Fruit fly (Drosophila melanogaster) whole organism, prepupa: Measurements from ENCODE around the gene Mst89B.
A peak's percentile ranks its signal among the peaks of the same experiment; 100 is the strongest.

ENCODE experiments used
- Blimp-1 ChIP-seq: fragments of 200-800 bp; sonication (Bioruptor generic); optimal IDR thresholded peaks from 3 replicates; lab custom pipeline; 2017; ENCODE audit warnings: missing biosample characterization, missing genetic modification characterization, mild to moderate bottlenecking, moderate library complexity, missing genetic modification reagents
- CG10631 ChIP-seq: fragments of 200-800 bp; sonication (Bioruptor generic); optimal IDR thresholded peaks from 2 replicates; lab custom pipeline; 2016; ENCODE audit warnings: missing biosample characterization, missing genetic modification characterization
- CG10669 ChIP-seq: fragments of 200-800 bp; sonication (Bioruptor generic); optimal IDR thresholded peaks from 3 replicates; lab custom pipeline; 2018; ENCODE audit warnings: missing biosample characterization, mild to moderate bottlenecking, missing genetic modification characterization, moderate library complexity
- CG11294 ChIP-seq: fragments of 200-800 bp; sonication (Bioruptor generic); IDR thresholded peaks from 2 replicates; pipeline ENCODE4 v1.3.6; 2022; ENCODE audit warnings: missing biosample characterization, missing genetic modification characterization
- CG15336 ChIP-seq: fragments of 200-800 bp; sonication (Bioruptor generic); IDR thresholded peaks from 2 replicates; pipeline ENCODE4 v1.3.6; 2022; ENCODE audit warnings: missing biosample characterization, missing genetic modification characterization
- CG1621 ChIP-seq: fragments of 200-800 bp; sonication (Bioruptor generic); optimal IDR thresholded peaks from 3 replicates; lab custom pipeline; 2018; ENCODE audit warnings: missing biosample characterization, mild to moderate bottlenecking, missing genetic modification characterization
- CG16779 ChIP-seq: fragments of 200-800 bp; sonication (Bioruptor generic); optimal IDR thresholded peaks from 3 replicates; lab custom pipeline; 2017; ENCODE audit warnings: missing biosample characterization, mild to moderate bottlenecking, missing genetic modification characterization
- CG3032 ChIP-seq: fragments of 200-800 bp; optimal IDR thresholded peaks from 2 replicates; lab custom pipeline; 2019; ENCODE audit warnings: missing biosample characterization, mild to moderate bottlenecking, missing genetic modification characterization, moderate library complexity
- CG32006 ChIP-seq: fragments of 200-800 bp; sonication (Bioruptor generic); optimal IDR thresholded peaks from 3 replicates; lab custom pipeline; 2017; ENCODE audit warnings: missing biosample characterization, mild to moderate bottlenecking, missing genetic modification characterization
- CG34406 ChIP-seq: fragments of 200-800 bp; sonication (Bioruptor generic); optimal IDR thresholded peaks from 3 replicates; lab custom pipeline; 2016; ENCODE audit warnings: missing biosample characterization, missing genetic modification characterization
- CG3919 ChIP-seq: fragments of 200-800 bp; sonication (Bioruptor generic); optimal IDR thresholded peaks from 3 replicates; lab custom pipeline; 2016; ENCODE audit warnings: missing biosample characterization, missing genetic modification characterization
- CG4318 ChIP-seq: fragments of 200-800 bp; sonication (Bioruptor generic); optimal IDR thresholded peaks from 3 replicates; lab custom pipeline; 2017; ENCODE audit warnings: missing biosample characterization, mild to moderate bottlenecking, missing genetic modification characterization
- CG6163 ChIP-seq: fragments of 200-800 bp; sonication (Bioruptor generic); IDR thresholded peaks from 3 replicates; pipeline ENCODE4 v1.3.6; 2022; ENCODE audit warnings: missing biosample characterization, missing genetic modification characterization
- CG6276 ChIP-seq: fragments of 200-800 bp; sonication (Bioruptor generic); optimal IDR thresholded peaks from 2 replicates; lab custom pipeline; 2017; ENCODE audit warnings: missing biosample characterization, mild to moderate bottlenecking, missing genetic modification characterization
- CG6792 ChIP-seq: fragments of 200-800 bp; sonication (Bioruptor generic); optimal IDR thresholded peaks from 3 replicates; lab custom pipeline; 2016; ENCODE audit warnings: missing biosample characterization, missing genetic modification characterization
- CG6808 ChIP-seq: fragments of 200-800 bp; sonication (Bioruptor generic); optimal IDR thresholded peaks from 3 replicates; lab custom pipeline; 2017; ENCODE audit warnings: missing biosample characterization, missing genetic modification characterization, mild to moderate bottlenecking, moderate library complexity, missing genetic modification reagents
- CG7368 ChIP-seq: fragments of 200-800 bp; sonication (Bioruptor generic); optimal IDR thresholded peaks from 3 replicates; lab custom pipeline; 2016; ENCODE audit warnings: missing biosample characterization, missing genetic modification characterization
- CG8119 ChIP-seq: fragments of 200-800 bp; sonication (Bioruptor generic); IDR thresholded peaks from 3 replicates; pipeline ENCODE4 v1.3.6; 2022; ENCODE audit warnings: missing biosample characterization, missing genetic modification characterization
- CG9139 ChIP-seq: fragments of 200-800 bp; sonication (Bioruptor generic); optimal IDR thresholded peaks from 3 replicates; lab custom pipeline; 2017; ENCODE audit warnings: missing biosample characterization, mild to moderate bottlenecking, missing genetic modification characterization
- Eip75B ChIP-seq: fragments of 200-800 bp; sonication (Bioruptor generic); optimal IDR thresholded peaks from 3 replicates; lab custom pipeline; 2016; ENCODE audit warnings: missing biosample characterization, missing genetic modification characterization
- Eip78C ChIP-seq: fragments of 200-800 bp; sonication (Bioruptor generic); peaks from one replicate; lab custom pipeline; 2016; ENCODE audit warnings: missing biosample characterization, missing genetic modification characterization
- Eip93F ChIP-seq: fragments of 200-800 bp; sonication (Bioruptor generic); optimal IDR thresholded peaks from 2 replicates; lab custom pipeline; 2016; ENCODE audit warnings: missing biosample characterization, mild to moderate bottlenecking, missing genetic modification characterization
- Ets21C ChIP-seq: fragments of 200-800 bp; sonication (Bioruptor generic); optimal IDR thresholded peaks from 3 replicates; lab custom pipeline; 2016; ENCODE audit warnings: missing biosample characterization, missing genetic modification characterization
- Gug ChIP-seq: fragments of 200-800 bp; sonication (Bioruptor generic); IDR thresholded peaks from 2 replicates; pipeline ENCODE4 v1.3.6; 2022; ENCODE audit warnings: missing biosample characterization, missing genetic modification characterization
- Hr38 ChIP-seq: sonication (Bioruptor generic); optimal IDR thresholded peaks from 2 replicates; lab custom pipeline; 2016; ENCODE audit warnings: missing biosample characterization, missing genetic modification characterization
- Hr39 ChIP-seq: fragments of 200-800 bp; sonication (Bioruptor generic); optimal IDR thresholded peaks from 2 replicates; lab custom pipeline; 2016; ENCODE audit warnings: missing biosample characterization, missing genetic modification characterization
- Hr4 ChIP-seq: fragments of 200-800 bp; sonication (Bioruptor generic); optimal IDR thresholded peaks from 3 replicates; lab custom pipeline; 2016; ENCODE audit warnings: missing biosample characterization, missing genetic modification characterization
- Lpt ChIP-seq: fragments of 200-800 bp; sonication (Bioruptor generic); optimal IDR thresholded peaks from 3 replicates; lab custom pipeline; 2016; ENCODE audit warnings: missing biosample characterization, missing genetic modification characterization
- Met ChIP-seq: fragments of 200-800 bp; sonication (Bioruptor generic); optimal IDR thresholded peaks from 3 replicates; lab custom pipeline; 2016; ENCODE audit warnings: missing biosample characterization, missing genetic modification characterization
- Sox14 ChIP-seq: fragments of 200-800 bp; sonication (Bioruptor generic); optimal IDR thresholded peaks from 3 replicates; lab custom pipeline; 2016; ENCODE audit warnings: missing biosample characterization, missing genetic modification characterization
- achi ChIP-seq: fragments of 200-800 bp; sonication (Bioruptor generic); optimal IDR thresholded peaks from 3 replicates; lab custom pipeline; 2016; ENCODE audit warnings: missing biosample characterization, missing genetic modification characterization
- acj6 ChIP-seq: fragments of 200-800 bp; sonication (Bioruptor generic); optimal IDR thresholded peaks from 3 replicates; lab custom pipeline; 2016; ENCODE audit warnings: missing biosample characterization, missing genetic modification characterization
- cyc ChIP-seq: fragments of 200-800 bp; sonication (Bioruptor generic); optimal IDR thresholded peaks from 3 replicates; lab custom pipeline; 2016; ENCODE audit warnings: missing biosample characterization, missing genetic modification characterization
- dac ChIP-seq: fragments of 200-800 bp; sonication (Bioruptor generic); optimal IDR thresholded peaks from 2 replicates; lab custom pipeline; 2017; ENCODE audit warnings: missing biosample characterization, mild to moderate bottlenecking, missing genetic modification characterization
- dsx ChIP-seq: fragments of 200-800 bp; optimal IDR thresholded peaks from 3 replicates; lab custom pipeline; 2019; ENCODE audit warnings: missing biosample characterization, mild to moderate bottlenecking, missing genetic modification characterization, moderate library complexity; ENCODE audit not compliant: poor library complexity, severe bottlenecking
- eg ChIP-seq: fragments of 200-800 bp; sonication (Bioruptor generic); IDR thresholded peaks from 3 replicates; pipeline ENCODE4 v1.3.6; 2022; ENCODE audit warnings: missing biosample characterization, missing genetic modification characterization
- esn ChIP-seq: fragments of 200-800 bp; sonication (Bioruptor generic); optimal IDR thresholded peaks from 2 replicates; lab custom pipeline; 2016; ENCODE audit warnings: missing biosample characterization, mild to moderate bottlenecking, missing genetic modification characterization, moderate library complexity
- fd59A ChIP-seq: fragments of 200-800 bp; sonication (Bioruptor generic); optimal IDR thresholded peaks from 2 replicates; lab custom pipeline; 2017; ENCODE audit warnings: missing biosample characterization, mild to moderate bottlenecking, missing genetic modification characterization, missing genetic modification reagents
- fd85E ChIP-seq: fragments of 200-800 bp; sonication (Bioruptor generic); optimal IDR thresholded peaks from 3 replicates; lab custom pipeline; 2016; ENCODE audit warnings: missing biosample characterization, missing genetic modification characterization
- lz ChIP-seq: fragments of 200-800 bp; sonication (Bioruptor generic); optimal IDR thresholded peaks from 3 replicates; lab custom pipeline; 2016; ENCODE audit warnings: missing biosample characterization, missing genetic modification characterization
- pdm3 ChIP-seq: fragments of 200-800 bp; sonication (Bioruptor generic); optimal IDR thresholded peaks from 3 replicates; lab custom pipeline; 2016; ENCODE audit warnings: missing biosample characterization, missing genetic modification characterization
- salr ChIP-seq, 2 experiments: fragments of 200-800 bp; sonication (Bioruptor generic); optimal IDR thresholded peaks; 3 replicates each; lab custom pipeline; 2016 to 2018; ENCODE audit warnings: missing biosample characterization in 2 of 2, missing genetic modification characterization in 2 of 2, mild to moderate bottlenecking in 1 of 2
- spab ChIP-seq: fragments of 200-800 bp; sonication (Bioruptor generic); optimal IDR thresholded peaks from 2 replicates; lab custom pipeline; 2017; ENCODE audit warnings: missing biosample characterization, mild to moderate bottlenecking, missing genetic modification characterization, missing genetic modification reagents
- svp ChIP-seq: fragments of 200-800 bp; sonication (Bioruptor generic); peaks from one replicate; lab custom pipeline; 2016; ENCODE audit warnings: missing biosample characterization, missing genetic modification characterization
- topi ChIP-seq: fragments of 200-800 bp; sonication (Bioruptor generic); optimal IDR thresholded peaks from 3 replicates; lab custom pipeline; 2016; ENCODE audit warnings: missing biosample characterization, missing genetic modification characterization
- vri ChIP-seq: fragments of 200-800 bp; sonication (Bioruptor generic); optimal IDR thresholded peaks from 3 replicates; lab custom pipeline; 2016; ENCODE audit warnings: missing biosample characterization, mild to moderate bottlenecking, missing genetic modification characterization

The Mst89B gene

DNA sequence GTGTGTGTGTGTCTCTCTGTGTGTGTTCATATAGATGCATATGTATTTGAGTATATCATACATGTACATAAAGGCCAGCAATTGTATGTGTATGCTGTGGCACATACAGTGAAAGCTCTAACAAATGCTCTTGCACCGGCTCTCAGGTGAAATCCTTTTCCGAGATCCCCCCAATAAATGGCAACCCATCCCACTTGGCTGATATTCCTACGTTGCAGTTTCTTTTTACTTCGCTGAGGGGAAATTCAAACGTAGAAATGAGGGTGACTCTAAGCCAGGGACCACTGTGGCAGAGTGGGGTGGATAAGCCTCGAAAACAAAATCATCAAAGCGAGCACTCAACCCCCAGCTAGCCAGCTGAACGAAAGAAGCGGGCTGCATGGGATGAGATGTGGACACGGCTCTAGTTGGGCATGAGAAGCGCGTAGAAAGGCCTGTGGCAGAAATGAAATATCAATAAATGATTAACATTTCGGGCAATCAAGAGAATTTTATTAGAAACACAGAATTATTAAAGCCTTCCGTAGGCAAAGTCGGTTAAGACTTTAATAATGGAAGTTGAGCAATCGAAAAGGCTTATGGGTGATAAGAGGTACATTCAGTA, 44.4 kb upstream of the Mst89B start (continued):
- TF ChIP-seq CG4318 (GFP tag; lab: Kevin White, UChicago) (peak; percentile 92), acj6 (GFP tag; lab: Kevin White, UChicago) (peak; percentile 97), dac (peak; percentile 97), vri (GFP tag; lab: Kevin White, UChicago) (peak; percentile 95), dsx (GFP tag; lab: Kevin White, UChicago) (peak; percentile 94), CG32006 (peak; percentile 96), spab (GFP tag; lab: Kevin White, UChicago) (peak; percentile 85), achi (GFP tag; lab: Kevin White, UChicago) (peak; percentile 94), svp (GFP tag; lab: Kevin White, UChicago) (peak; percentile 99), CG6792 (GFP tag; lab: Kevin White, UChicago) (peak; percentile 96), pdm3 (GFP tag; lab: Kevin White, UChicago) (peak; percentile 99), eg (peak; percentile 100), CG3032 (tag; lab: Kevin White, UChicago) (peak; percentile 91), CG16779 (tag; lab: Kevin White, UChicago) (peak; percentile 93), CG6808 (GFP tag; lab: Kevin White, UChicago) (peak; percentile 85), fd85E (GFP tag; lab: Kevin White, UChicago) (peak; percentile 88), Blimp-1 (GFP tag; lab: Kevin White, UChicago) (peak; percentile 85), Gug (GFP tag; lab: Robert Waterston, UW) (peak; percentile 98), CG1621 (tag; lab: Kevin White, UChicago) (peak; percentile 97), Hr39 (GFP tag; lab: Kevin White, UChicago) (peak; percentile 98), esn (GFP tag; lab: Kevin White, UChicago) (peak; percentile 95), Met (GFP tag; lab: Kevin White, UChicago) (peak; percentile 97)
- TF ChIP-seq, all 60 proteins: peak for 60

DNA sequence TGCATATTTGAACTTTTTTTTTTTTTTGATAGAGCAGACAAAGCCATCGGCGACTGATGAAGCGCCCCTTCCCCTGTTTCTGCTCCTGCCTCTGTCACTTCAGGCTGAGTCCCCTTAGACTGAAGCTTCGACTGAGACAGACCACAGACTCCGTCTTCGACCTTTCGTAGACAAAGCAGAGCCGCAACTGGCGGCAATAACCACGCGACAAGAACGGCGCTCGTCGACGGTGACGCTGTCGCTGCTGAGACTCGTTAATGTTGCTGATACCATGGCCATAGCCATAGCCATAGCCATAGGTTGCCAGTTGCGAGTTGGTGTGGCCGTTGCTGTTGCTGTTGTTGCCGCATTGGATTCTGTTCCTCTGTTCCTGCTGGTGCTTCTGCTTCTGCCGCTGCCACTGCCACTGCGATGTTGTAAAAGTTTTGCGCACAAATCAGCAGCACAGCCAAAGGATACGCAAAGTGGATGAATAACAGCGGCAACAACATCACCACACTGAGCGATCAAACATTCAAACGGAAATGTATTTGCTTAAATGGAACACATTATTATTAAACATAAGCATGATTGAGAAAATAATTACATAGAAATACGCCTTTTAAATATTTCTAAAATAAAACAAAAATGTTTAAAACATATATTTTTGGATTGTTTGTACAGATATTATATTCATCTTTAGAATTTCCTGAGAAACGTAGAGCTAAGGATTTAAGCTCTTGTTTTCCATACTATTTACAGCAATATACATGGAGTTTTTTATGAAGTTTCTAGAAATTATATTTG, 43.4 kb upstream of the Mst89B start:
- TF ChIP-seq CG11294 (no peak), salr (GFP tag; optimal IDR thresholded peaks at IDR 0.05; lab: Kevin White, UChicago) (peak in 1 of 2 experiments; percentile 89), lz (GFP tag; lab: Kevin White, UChicago) (peak; percentile 3), CG7368 (GFP tag; lab: Kevin White, UChicago) (peak; percentile 2), Ets21C (GFP tag; lab: Kevin White, UChicago) (no peak), CG10631 (GFP tag; lab: Kevin White, UChicago) (peak; percentile 88), Eip78C (GFP tag; lab: Kevin White, UChicago) (peak; percentile 90), CG32006 (peak; percentile 91), CG34406 (no peak), CG6276 (GFP tag; lab: Kevin White, UChicago) (peak; percentile 78), fd59A (GFP tag; lab: Kevin White, UChicago) (no peak), Lpt (GFP tag; lab: Kevin White, UChicago) (peak; percentile 70), cyc (GFP tag; lab: Kevin White, UChicago) (peak; percentile 19), CG10669 (GFP tag; lab: Kevin White, UChicago) (peak; percentile 79), Hr38 (GFP tag; lab: Kevin White, UChicago) (no peak), CG6163 (GFP tag; lab: Robert Waterston, UW) (peak; percentile 16; the same call in 1 of the 3 replicates), Gug (GFP tag; lab: Robert Waterston, UW) (no peak), eg (peak; percentile 4; the same call in 1 of the 3 replicates), Eip93F (GFP tag; lab: Kevin White, UChicago) (no peak), Sox14 (GFP tag; lab: Kevin White, UChicago) (no peak), dsx (GFP tag; lab: Kevin White, UChicago) (peak; percentile 71), CG8119 (GFP tag; lab: Robert Waterston, UW) (no peak), CG9139 (GFP tag; lab: Kevin White, UChicago) (peak; percentile 39), Eip75B (GFP tag; lab: Kevin White, UChicago) (peak; percentile 60), Hr4 (GFP tag; lab: Kevin White, UChicago) (peak; percentile 78), Hr39 (GFP tag; lab: Kevin White, UChicago) (no peak), CG6792 (GFP tag; lab: Kevin White, UChicago) (peak; percentile 38), CG3919 (GFP tag; lab: Kevin White, UChicago) (peak; percentile 74), CG15336 (GFP tag; lab: Robert Waterston, UW) (no peak; the same call in 1 of the 2 replicates), CG16779 (tag; lab: Kevin White, UChicago) (peak; percentile 70), esn (GFP tag; lab: Kevin White, UChicago) (peak; percentile 28), CG6808 (GFP tag; lab: Kevin White, UChicago) (peak; percentile 74), achi (GFP tag; lab: Kevin White, UChicago) (peak; percentile 73), topi (peak; percentile 48)
